Fruit fly (Drosophila melanogaster): ENCODE measurements around the gene CG9743.

The CG9743 gene

DNA sequence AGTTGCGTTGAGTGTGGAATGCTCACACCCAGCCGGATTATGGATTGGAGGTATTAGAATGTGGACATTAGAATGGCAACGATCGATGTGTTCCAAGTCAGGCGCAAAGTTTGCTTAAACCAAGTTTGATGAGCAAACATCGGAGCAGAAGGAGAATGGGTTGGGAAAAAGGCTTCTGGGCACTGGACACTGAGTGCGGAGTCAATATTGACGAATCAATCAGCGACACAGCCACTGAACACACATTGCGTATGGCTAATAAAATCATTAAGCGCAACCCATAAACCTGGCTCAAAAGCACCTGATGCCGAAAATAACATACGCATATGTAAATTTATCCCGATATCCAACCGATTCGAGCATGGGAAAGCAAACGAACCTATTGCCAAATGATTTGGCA, 9.0 kb downstream of the CG9743 start (continued):
- TF ChIP-seq TFAM (GFP tag; optimal IDR thresholded peaks at IDR 0.05), result no peak
- no peak for TF ChIP-seq CG8281 (tag; optimal IDR thresholded peaks at IDR 0.05)
- TF ChIP-seq D (optimal IDR thresholded peaks at IDR 0.05), result no peak
- TF ChIP-seq D (GFP tag; optimal IDR thresholded peaks at IDR 0.05), result no peak
- peak; percentile 0 for TF ChIP-seq CG10209 (GFP tag; optimal IDR thresholded peaks at IDR 0.05)
- TF ChIP-seq CG12769 (tag; optimal IDR thresholded peaks at IDR 0.05), result peak; percentile 15
- TF ChIP-seq stwl (tag; optimal IDR thresholded peaks at IDR 0.05), result no peak
- TF ChIP-seq CG16815 (GFP tag; optimal IDR thresholded peaks at IDR 0.05), result no peak
- no peak for TF ChIP-seq CTCF (GFP tag; optimal IDR thresholded peaks at IDR 0.05)
- no peak for TF ChIP-seq gt (GFP tag; IDR thresholded peaks at IDR 0.05)
- TF ChIP-seq scrt (GFP tag; optimal IDR thresholded peaks at IDR 0.05), result no peak
- TF ChIP-seq CG8290 (GFP tag; optimal IDR thresholded peaks at IDR 0.05), result no peak
- peak in 1 of 2 experiments; percentile 50 for TF ChIP-seq CG8290 (tag; optimal IDR thresholded peaks at IDR 0.05)
- peak; percentile 25 for TF ChIP-seq mirr (GFP tag; optimal IDR thresholded peaks at IDR 0.05)
- TF ChIP-seq CG1233 (GFP tag; optimal IDR thresholded peaks at IDR 0.05), result no peak
- TF ChIP-seq tup (GFP tag; optimal IDR thresholded peaks at IDR 0.05), result no peak
- TF ChIP-seq BEAF-32 (GFP tag; optimal IDR thresholded peaks at IDR 0.05), result no peak
- no peak for TF ChIP-seq Dll (GFP tag; IDR thresholded peaks at IDR 0.05; ENCODE audit: partially characterized antibody)
- peak; percentile 42 for TF ChIP-seq wek (GFP tag; optimal IDR thresholded peaks at IDR 0.05)
- TF ChIP-seq zfh2 (GFP tag; optimal IDR thresholded peaks at IDR 0.05), result no peak
- TF ChIP-seq pita (GFP tag; optimal IDR thresholded peaks at IDR 0.05), result no peak
- no peak for TF ChIP-seq vnd (GFP tag; IDR thresholded peaks at IDR 0.05; ENCODE audit: partially characterized antibody)
- no peak for TF ChIP-seq gsb (GFP tag; IDR thresholded peaks at IDR 0.05)
- TF ChIP-seq Doc2 (GFP tag; IDR thresholded peaks at IDR 0.05), result no peak
- no peak for TF ChIP-seq Meics (GFP tag; optimal IDR thresholded peaks at IDR 0.05)
- TF ChIP-seq CG6689 (GFP tag; IDR thresholded peaks at IDR 0.05), result no peak
- no peak for TF ChIP-seq toy (GFP tag; IDR thresholded peaks at IDR 0.05)
- no peak for TF ChIP-seq Awh (GFP tag; IDR thresholded peaks at IDR 0.05)
- TF ChIP-seq CG31388 (GFP tag; optimal IDR thresholded peaks at IDR 0.05), result no peak
- TF ChIP-seq E2f2 (GFP tag; IDR thresholded peaks at IDR 0.05), result no peak
- TF ChIP-seq otp (GFP tag; IDR thresholded peaks at IDR 0.05), result 0 out of 3 replicates have a peak, but pooled peaks have one; percentile 22
- TF ChIP-seq row (GFP tag; IDR thresholded peaks at IDR 0.05), result no peak
- TF ChIP-seq Fer1 (GFP tag; optimal IDR thresholded peaks at IDR 0.05), result no peak
- no peak for TF ChIP-seq CG11398 (GFP tag; optimal IDR thresholded peaks at IDR 0.05)
- TF ChIP-seq CG9932 (GFP tag; IDR thresholded peaks at IDR 0.05), result no peak
- TF ChIP-seq HmgD (GFP tag; optimal IDR thresholded peaks at IDR 0.05), result no peak
- no peak for TF ChIP-seq HmgZ (tag; optimal IDR thresholded peaks at IDR 0.05)
- TF ChIP-seq PHDP (tag; optimal IDR thresholded peaks at IDR 0.05), result no peak
- TF ChIP-seq CG4820 (GFP tag; optimal IDR thresholded peaks at IDR 0.05), result no peak
- TF ChIP-seq CG8924 (tag; optimal IDR thresholded peaks at IDR 0.05), result no peak
- TF ChIP-seq CG5953 (GFP tag; IDR thresholded peaks at IDR 0.05), result peak; percentile 20; the same call in 1 of the 2 replicates
- TF ChIP-seq CG30403 (GFP tag; optimal IDR thresholded peaks at IDR 0.05), result no peak
- no peak for TF ChIP-seq exex (tag; optimal IDR thresholded peaks at IDR 0.05)
- TF ChIP-seq CG33213 (GFP tag; optimal IDR thresholded peaks at IDR 0.05), result no peak
- no peak for TF ChIP-seq CoRest (tag; optimal IDR thresholded peaks at IDR 0.05)
- TF ChIP-seq crol (GFP tag; IDR thresholded peaks at IDR 0.05), result no peak
- no peak for TF ChIP-seq CG32772 (GFP tag; IDR thresholded peaks at IDR 0.05)
- TF ChIP-seq lab (GFP tag; optimal IDR thresholded peaks at IDR 0.05), result peak; percentile 31
- TF ChIP-seq NFAT (GFP tag; IDR thresholded peaks at IDR 0.05), result no peak
- peak; percentile 48; the same call in 2 of the 3 replicates for TF ChIP-seq ci (GFP tag; IDR thresholded peaks at IDR 0.05)
- TF ChIP-seq Hr51 (GFP tag; optimal IDR thresholded peaks at IDR 0.05), result no peak
- no peak for TF ChIP-seq CG4730 (GFP tag; IDR thresholded peaks at IDR 0.05)
- no peak for TF ChIP-seq CG15073 (GFP tag; optimal IDR thresholded peaks at IDR 0.05)

Measured in whole organism, embryonic.